Worm (Caenorhabditis elegans) whole organism, midembryonic: ENCODE results near the gene peli-1.

Experiments
- T22C8.4 ChIP-seq: fragments of 200-800 bp; sonication (Bioruptor generic); IDR thresholded peaks from 2 replicates; pipeline ENCODE4 v1.3.6; 2022; ENCODE audit warnings: missing genetic modification characterization, missing compliant biosample characterization
- cog-1 ChIP-seq: sonication (generic microtip); optimal IDR thresholded peaks from 2 replicates; lab custom pipeline; 2016; ENCODE audit warnings: missing genetic modification characterization, missing compliant biosample characterization
- flt-1 ChIP-seq: fragments of 200-800 bp; sonication (Bioruptor generic); IDR thresholded peaks from 2 replicates; pipeline ENCODE4 v1.3.6; 2022; ENCODE audit warnings: missing genetic modification characterization, missing compliant biosample characterization
- ref-1 ChIP-seq: fragments of 200-800 bp; sonication (Bioruptor generic); conservative IDR thresholded peaks from 2 replicates; pipeline ENCODE4 v1.3.6; 2022; ENCODE audit warnings: missing genetic modification reagents, missing genetic modification characterization, missing compliant biosample characterization
- tab-1 ChIP-seq: fragments of 200-800 bp; sonication (Bioruptor generic); IDR thresholded peaks from 2 replicates; pipeline ENCODE4 v1.3.6; 2022; ENCODE audit warnings: missing genetic modification characterization, missing compliant biosample characterization
- ztf-23 ChIP-seq: fragments of 200-800 bp; sonication (Bioruptor generic); IDR thresholded peaks from 2 replicates; pipeline ENCODE4 v1.3.6; 2022; ENCODE audit warnings: missing genetic modification reagents, missing genetic modification characterization, missing compliant biosample characterization
- ztf-29 ChIP-seq: fragments of 200-800 bp; sonication (Bioruptor generic); IDR thresholded peaks from 2 replicates; pipeline ENCODE4 v1.3.6; 2022; ENCODE audit warnings: missing genetic modification reagents, missing genetic modification characterization, missing compliant biosample characterization

DNA sequence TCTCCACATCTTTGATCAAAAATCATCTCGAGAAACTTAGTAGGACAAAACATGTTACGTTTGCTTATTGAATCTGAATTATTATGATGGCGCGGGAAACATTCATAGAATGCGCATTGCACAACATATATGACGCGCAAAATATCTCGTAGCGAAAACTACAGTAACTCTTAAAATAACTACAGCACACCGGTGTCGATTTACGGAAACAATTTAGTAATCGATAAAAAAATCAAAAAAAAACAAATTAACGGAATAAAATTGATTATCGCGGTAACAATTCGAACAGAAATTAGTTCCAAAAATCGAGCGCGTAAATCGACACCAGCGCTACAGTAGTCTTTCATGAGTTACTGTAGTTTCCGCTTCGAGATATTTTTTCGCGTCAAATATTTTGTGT lies 16.5 kb downstream of the peli-1 start:
- TF ChIP-seq flt-1 (GFP tag; lab: Robert Waterston, UW) (no peak), ztf-23 (GFP tag; lab: Robert Waterston, UW) (no peak), cog-1 (tag; lab: Kevin White, UChicago) (no peak), ref-1 (GFP tag; lab: Robert Waterston, UW) (no peak), ztf-29 (GFP tag; lab: Robert Waterston, UW) (no peak), tab-1 (GFP tag; lab: Robert Waterston, UW) (no peak), T22C8.4 (GFP tag; lab: Robert Waterston, UW) (no peak)
